Fruit fly (Drosophila melanogaster) whole organism, embryonic: ENCODE results near the gene und.

Experiments used
- BEAF-32 ChIP-seq: fragments of 200-800 bp; sonication (Bioruptor generic); optimal IDR thresholded peaks from 3 replicates; lab custom pipeline; 2017; ENCODE audit warnings: missing biosample characterization, missing genetic modification characterization, mild to moderate bottlenecking, moderate library complexity, missing genetic modification reagents
- CG10147 ChIP-seq: fragments of 200-800 bp; sonication (Bioruptor generic); optimal IDR thresholded peaks from 2 replicates; lab custom pipeline; 2019; ENCODE audit warnings: missing biosample characterization, mild to moderate bottlenecking, missing genetic modification characterization, moderate library complexity
- CG10654 ChIP-seq: fragments of 200-800 bp; sonication (Bioruptor generic); optimal IDR thresholded peaks from 2 replicates; lab custom pipeline; 2016; ENCODE audit warnings: missing biosample characterization, missing genetic modification characterization
- CG10979 ChIP-seq: fragments of 200-800 bp; sonication (Bioruptor generic); optimal IDR thresholded peaks from 2 replicates; lab custom pipeline; 2018; ENCODE audit warnings: missing biosample characterization, mild to moderate bottlenecking, missing genetic modification characterization, moderate library complexity
- CG11456 ChIP-seq: fragments of 200-800 bp; sonication (Bioruptor generic); IDR thresholded peaks from 3 replicates; pipeline ENCODE4 v1.3.6; 2022; ENCODE audit warnings: missing biosample characterization, missing genetic modification characterization
- CG11696 ChIP-seq: fragments of 200-800 bp; sonication (Bioruptor generic); IDR thresholded peaks from 2 replicates; pipeline ENCODE4 v1.3.6; 2022; ENCODE audit warnings: missing biosample characterization, missing genetic modification characterization
- CG14667 ChIP-seq: fragments of 200-800 bp; sonication (Bioruptor generic); IDR thresholded peaks from 2 replicates; pipeline ENCODE4 v1.3.6; 2022; ENCODE audit warnings: missing biosample characterization, missing genetic modification characterization
- CG15073 ChIP-seq: fragments of 200-800 bp; sonication (Bioruptor generic); optimal IDR thresholded peaks from 2 replicates; lab custom pipeline; 2016; ENCODE audit warnings: missing biosample characterization, missing genetic modification characterization
- CG1529 ChIP-seq: fragments of 200-800 bp; sonication (Bioruptor generic); optimal IDR thresholded peaks from 3 replicates; lab custom pipeline; 2018; ENCODE audit warnings: missing biosample characterization, missing genetic modification characterization
- CG17912 ChIP-seq: fragments of 200-800 bp; sonication (Bioruptor generic); optimal IDR thresholded peaks from 2 replicates; lab custom pipeline; 2018; ENCODE audit warnings: missing biosample characterization, mild to moderate bottlenecking, missing genetic modification characterization
- CG18476 ChIP-seq: fragments of 200-800 bp; sonication (Bioruptor generic); optimal IDR thresholded peaks from 2 replicates; lab custom pipeline; 2016; ENCODE audit warnings: missing biosample characterization, mild to moderate bottlenecking, missing genetic modification characterization
- CG2120 ChIP-seq: fragments of 200-800 bp; sonication (Bioruptor generic); optimal IDR thresholded peaks from 3 replicates; lab custom pipeline; 2016; ENCODE audit warnings: missing biosample characterization, missing genetic modification characterization
- CG2129 ChIP-seq: fragments of 200-800 bp; sonication (Bioruptor generic); IDR thresholded peaks from 2 replicates; pipeline ENCODE4 v1.3.6; 2022; ENCODE audit warnings: missing biosample characterization, missing genetic modification characterization; ENCODE audit not compliant: partially characterized antibody
- CG2202 ChIP-seq: fragments of 200-800 bp; sonication (Bioruptor generic); optimal IDR thresholded peaks from 2 replicates; lab custom pipeline; 2018; ENCODE audit warnings: missing biosample characterization, mild to moderate bottlenecking, missing genetic modification characterization
- CG31441 ChIP-seq: fragments of 200-800 bp; sonication (Bioruptor generic); IDR thresholded peaks from 2 replicates; pipeline ENCODE4 v1.3.6; 2022; ENCODE audit warnings: missing biosample characterization, missing genetic modification characterization
- CG3163 ChIP-seq: fragments of 200-800 bp; sonication (Bioruptor generic); optimal IDR thresholded peaks from 3 replicates; lab custom pipeline; 2016; ENCODE audit warnings: missing biosample characterization, missing genetic modification characterization
- CG3407 ChIP-seq: fragments of 200-800 bp; sonication (Bioruptor generic); optimal IDR thresholded peaks from 2 replicates; lab custom pipeline; 2018; ENCODE audit warnings: missing biosample characterization, mild to moderate bottlenecking, missing genetic modification characterization
- CG34422 ChIP-seq: fragments of 200-800 bp; sonication (Bioruptor generic); IDR thresholded peaks from 3 replicates; pipeline ENCODE4 v1.3.6; 2022; ENCODE audit warnings: missing biosample characterization, missing genetic modification characterization
- CG4820 ChIP-seq: fragments of 200-800 bp; sonication (Bioruptor generic); optimal IDR thresholded peaks from 3 replicates; lab custom pipeline; 2016; ENCODE audit warnings: missing biosample characterization, missing genetic modification characterization
- CG6689 ChIP-seq: fragments of 200-800 bp; sonication (Bioruptor generic); IDR thresholded peaks from 2 replicates; pipeline ENCODE4 v1.3.6; 2022; ENCODE audit warnings: missing biosample characterization, missing genetic modification characterization
- CG6765 ChIP-seq: fragments of 200-800 bp; sonication (Bioruptor generic); optimal IDR thresholded peaks from 3 replicates; lab custom pipeline; 2017; ENCODE audit warnings: missing biosample characterization, mild to moderate bottlenecking, missing genetic modification characterization
- CG7839 ChIP-seq: fragments of 200-800 bp; sonication (Bioruptor generic); optimal IDR thresholded peaks from 3 replicates; lab custom pipeline; 2018; ENCODE audit warnings: missing biosample characterization, mild to moderate bottlenecking, missing genetic modification characterization, moderate library complexity
- CG8944 ChIP-seq: fragments of 200-800 bp; sonication (Bioruptor generic); optimal IDR thresholded peaks from 3 replicates; lab custom pipeline; 2016; ENCODE audit warnings: missing biosample characterization, missing genetic modification characterization
- D19A ChIP-seq: fragments of 200-800 bp; optimal IDR thresholded peaks from 3 replicates; lab custom pipeline; 2019; ENCODE audit warnings: missing biosample characterization, mild to moderate bottlenecking, missing genetic modification characterization, moderate library complexity
- Doc2 ChIP-seq: fragments of 200-800 bp; sonication (Bioruptor generic); IDR thresholded peaks from 2 replicates; pipeline ENCODE4 v1.3.6; 2022; ENCODE audit warnings: missing biosample characterization, missing genetic modification characterization
- HHEX ChIP-seq: fragments of 200-800 bp; sonication (Bioruptor generic); optimal IDR thresholded peaks from 3 replicates; lab custom pipeline; 2017; ENCODE audit warnings: missing biosample characterization, mild to moderate bottlenecking, missing genetic modification characterization, missing genetic modification reagents
- Hey ChIP-seq: fragments of 200-800 bp; sonication (Bioruptor generic); optimal IDR thresholded peaks from 3 replicates; lab custom pipeline; 2018; ENCODE audit warnings: missing biosample characterization, mild to moderate bottlenecking, missing genetic modification characterization
- Med ChIP-seq: fragments of 200-800 bp; sonication (Bioruptor generic); peaks from one replicate; lab custom pipeline; 2016; ENCODE audit warnings: missing biosample characterization, missing genetic modification characterization, mild to moderate bottlenecking, inconsistent platforms, moderate library complexity
- Meics ChIP-seq: fragments of 200-800 bp; sonication (Bioruptor generic); optimal IDR thresholded peaks from 2 replicates; lab custom pipeline; 2017; ENCODE audit warnings: missing biosample characterization, mild to moderate bottlenecking, missing genetic modification characterization
- PHDP ChIP-seq: fragments of 200-800 bp; sonication (Bioruptor generic); optimal IDR thresholded peaks from 3 replicates; lab custom pipeline; 2018; ENCODE audit warnings: missing biosample characterization, mild to moderate bottlenecking, missing genetic modification characterization, moderate library complexity
- Rx ChIP-seq: fragments of 200-800 bp; sonication (Bioruptor generic); IDR thresholded peaks from 2 replicates; pipeline ENCODE4 v1.3.6; 2022; ENCODE audit warnings: missing biosample characterization, missing genetic modification characterization
- Stat92E ChIP-seq, 3 experiments: fragments of >200 bp in 2 of 3; fragments of 200-800 bp in 1 of 3; sonication (Bioruptor generic) in 1 of 3; optimal IDR thresholded peaks; 2 replicates each; lab custom pipeline; 2017 to 2019; ENCODE audit warnings: missing biosample characterization in 3 of 3, missing genetic modification characterization in 3 of 3, mild to moderate bottlenecking in 1 of 3, moderate library complexity in 1 of 3
- Xrp1 ChIP-seq: fragments of 200-800 bp; sonication (Bioruptor generic); IDR thresholded peaks from 2 replicates; pipeline ENCODE4 v1.3.6; 2022; ENCODE audit warnings: missing biosample characterization, missing genetic modification characterization
- btn ChIP-seq: fragments of 200-800 bp; sonication (Bioruptor generic); optimal IDR thresholded peaks from 2 replicates; lab custom pipeline; 2016; ENCODE audit warnings: missing biosample characterization, missing genetic modification characterization
- disco-r ChIP-seq: fragments of 200-800 bp; sonication (Bioruptor generic); optimal IDR thresholded peaks from 2 replicates; lab custom pipeline; 2016; ENCODE audit warnings: missing biosample characterization, missing genetic modification characterization
- dpn ChIP-seq, 2 experiments: fragments of 200-800 bp; sonication (Bioruptor generic); optimal IDR thresholded peaks; 3 replicates each; lab custom pipeline; 2016; ENCODE audit warnings: missing biosample characterization in 2 of 2, missing genetic modification characterization in 2 of 2
- dysf ChIP-seq: fragments of 200-800 bp; sonication (Bioruptor generic); IDR thresholded peaks from 3 replicates; pipeline ENCODE4 v1.3.6; 2022; ENCODE audit warnings: missing biosample characterization, missing genetic modification characterization
- ewg ChIP-seq: fragments of 200-800 bp; sonication (Bioruptor generic); optimal IDR thresholded peaks from 3 replicates; lab custom pipeline; 2017; ENCODE audit warnings: mild to moderate bottlenecking, missing biosample characterization, missing genetic modification reagents, missing genetic modification characterization
- gcm2 ChIP-seq: fragments of 200-800 bp; sonication (Bioruptor generic); optimal IDR thresholded peaks from 2 replicates; lab custom pipeline; 2016; ENCODE audit warnings: missing biosample characterization, missing genetic modification characterization
- gfzf ChIP-seq: fragments of 200-800 bp; sonication (Bioruptor generic); optimal IDR thresholded peaks from 2 replicates; lab custom pipeline; 2016; ENCODE audit warnings: missing biosample characterization, mild to moderate bottlenecking, missing genetic modification characterization, moderate library complexity
- gt ChIP-seq: fragments of 200-800 bp; sonication (Bioruptor generic); IDR thresholded peaks from 2 replicates; pipeline ENCODE4 v1.3.6; 2022; ENCODE audit warnings: missing biosample characterization, missing genetic modification characterization
- klu ChIP-seq: fragments of 200-800 bp; sonication (Bioruptor generic); IDR thresholded peaks from 2 replicates; pipeline ENCODE4 v1.3.6; 2022; ENCODE audit warnings: missing biosample characterization, missing genetic modification characterization
- maf-S ChIP-seq: fragments of 200-800 bp; sonication (Bioruptor generic); optimal IDR thresholded peaks from 2 replicates; lab custom pipeline; 2016; ENCODE audit warnings: missing biosample characterization, missing genetic modification characterization
- pfk ChIP-seq: fragments of 200-800 bp; sonication (Bioruptor generic); optimal IDR thresholded peaks from 2 replicates; lab custom pipeline; 2018; ENCODE audit warnings: missing biosample characterization, mild to moderate bottlenecking, missing genetic modification characterization, moderate library complexity
- row ChIP-seq: fragments of 200-800 bp; sonication (Bioruptor generic); IDR thresholded peaks from 3 replicates; pipeline ENCODE4 v1.3.6; 2022; ENCODE audit warnings: missing biosample characterization, missing genetic modification characterization
- slou ChIP-seq: fragments of 200-800 bp; sonication (Bioruptor generic); optimal IDR thresholded peaks from 3 replicates; lab custom pipeline; 2016; ENCODE audit warnings: missing biosample characterization, missing genetic modification characterization
- tin ChIP-seq: fragments of 200-800 bp; sonication (Bioruptor generic); optimal IDR thresholded peaks from 3 replicates; lab custom pipeline; 2016; ENCODE audit warnings: missing biosample characterization, missing genetic modification characterization
- tio ChIP-seq: fragments of 200-800 bp; sonication (Bioruptor generic); optimal IDR thresholded peaks from 2 replicates; lab custom pipeline; 2017; ENCODE audit warnings: missing biosample characterization, missing genetic modification characterization, inconsistent platforms
- tll ChIP-seq, 2 experiments: fragments of 200-800 bp in 1 of 2; fragments of >200 bp in 1 of 2; sonication (Bioruptor generic) in 1 of 2; optimal IDR thresholded peaks; 2 replicates each; lab custom pipeline; 2017 to 2019; ENCODE audit warnings: missing biosample characterization in 2 of 2, missing genetic modification characterization in 2 of 2, mild to moderate bottlenecking in 1 of 2, moderate library complexity in 1 of 2
- trh ChIP-seq: fragments of 200-800 bp; sonication (Bioruptor generic); optimal IDR thresholded peaks from 2 replicates; lab custom pipeline; 2016; ENCODE audit warnings: missing biosample characterization, missing genetic modification characterization
- unpg ChIP-seq: fragments of 200-800 bp; sonication (Bioruptor generic); optimal IDR thresholded peaks from 3 replicates; lab custom pipeline; 2018; ENCODE audit warnings: missing biosample characterization, mild to moderate bottlenecking, missing genetic modification characterization, moderate library complexity

und gene

DNA sequence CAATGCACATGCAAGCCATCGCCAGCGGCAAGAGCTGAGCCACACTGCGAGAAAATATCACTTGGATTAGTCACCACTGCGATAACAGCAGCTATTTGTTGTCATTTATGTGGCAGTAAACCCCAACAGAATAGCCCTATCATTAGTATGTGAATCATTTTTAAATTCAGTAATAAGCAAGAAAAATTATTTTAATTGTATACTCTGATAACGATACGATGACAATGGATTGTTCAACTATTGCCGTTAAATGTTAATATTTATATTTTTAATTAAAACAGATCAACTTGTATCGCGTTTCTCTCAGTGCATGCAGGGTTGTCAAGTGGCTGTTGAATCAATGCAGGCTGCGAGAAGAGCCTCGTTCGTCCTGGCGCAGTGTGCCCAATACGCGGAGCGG, 25.4 kb upstream of the und start (continued):
- TF ChIP-seq Rx, result no peak
- TF ChIP-seq disco-r (GFP tag; lab: Kevin White, UChicago), result no peak
- no peak for TF ChIP-seq Doc2 (GFP tag; lab: Robert Waterston, UW)
- no peak for TF ChIP-seq CG11456
- TF ChIP-seq klu (GFP tag; lab: Robert Waterston, UW), result no peak
- no peak for TF ChIP-seq slou (GFP tag; lab: Kevin White, UChicago)
- TF ChIP-seq trh (GFP tag; lab: Kevin White, UChicago), result no peak
- TF ChIP-seq CG3407 (GFP tag; lab: Kevin White, UChicago), result no peak
- no peak for TF ChIP-seq CG3163 (GFP tag; lab: Kevin White, UChicago)
- TF ChIP-seq dpn (GFP tag; optimal IDR thresholded peaks at IDR 0.05; lab: Kevin White, UChicago), result no peak
- TF ChIP-seq tin, result no peak
- peak; percentile 37 for TF ChIP-seq CG7839
- TF ChIP-seq Meics (GFP tag; lab: Kevin White, UChicago), result peak; percentile 17
- TF ChIP-seq ewg, result no peak
- peak; percentile 11 for TF ChIP-seq CG4820 (GFP tag; lab: Kevin White, UChicago)
- TF ChIP-seq row (GFP tag; lab: Robert Waterston, UW), result peak; percentile 36; the same call in 2 of the 3 replicates
- no peak for TF ChIP-seq CG14667
- no peak for TF ChIP-seq CG11696 (GFP tag; lab: Robert Waterston, UW)
- TF ChIP-seq CG2129 (GFP tag; lab: Robert Waterston, UW), result no peak
- no peak for TF ChIP-seq BEAF-32 (GFP tag; lab: Kevin White, UChicago)
- peak; percentile 18 for TF ChIP-seq tio (GFP tag; lab: Kevin White, UChicago)
- peak; percentile 13 for TF ChIP-seq CG10979 (tag; lab: Kevin White, UChicago)
- TF ChIP-seq CG10654 (GFP tag; lab: Kevin White, UChicago), result no peak
- TF ChIP-seq CG6765 (GFP tag; lab: Kevin White, UChicago), result no peak
- TF ChIP-seq CG15073 (GFP tag; lab: Kevin White, UChicago), result no peak
- peak; percentile 45; the same call in 1 of the 2 replicates for TF ChIP-seq CG31441
- TF ChIP-seq CG6689 (GFP tag; lab: Robert Waterston, UW), result no peak; the same call in 1 of the 2 replicates
- TF ChIP-seq gt (GFP tag; lab: Robert Waterston, UW), result no peak
- TF ChIP-seq tll (GFP tag; optimal IDR thresholded peaks at IDR 0.05; lab: Kevin White, UChicago), result no peak
- no peak for TF ChIP-seq gfzf (GFP tag; lab: Kevin White, UChicago)
- TF ChIP-seq CG10147 (GFP tag; lab: Kevin White, UChicago), result peak; percentile 0
- TF ChIP-seq CG2120 (GFP tag; lab: Kevin White, UChicago), result peak; percentile 2
- no peak for TF ChIP-seq Stat92E (GFP tag; optimal IDR thresholded peaks at IDR 0.05; lab: Kevin White, UChicago)
- no peak for TF ChIP-seq CG1529 (GFP tag; lab: Kevin White, UChicago)
- no peak for TF ChIP-seq CG8944 (GFP tag; lab: Kevin White, UChicago)
- no peak for TF ChIP-seq HHEX (GFP tag; lab: Kevin White, UChicago)
- TF ChIP-seq PHDP (tag; lab: Kevin White, UChicago), result no peak
- TF ChIP-seq CG17912 (GFP tag; lab: Kevin White, UChicago), result no peak
- no peak for TF ChIP-seq Hey
- TF ChIP-seq CG2202 (tag; lab: Kevin White, UChicago), result no peak
- TF ChIP-seq dysf (GFP tag; lab: Robert Waterston, UW), result 0 out of 3 replicates have a peak, but pooled peaks have one; percentile 17
- TF ChIP-seq CG18476 (GFP tag; lab: Kevin White, UChicago), result no peak
- no peak for TF ChIP-seq pfk (GFP tag; lab: Kevin White, UChicago)
- TF ChIP-seq Xrp1, result peak; percentile 7; the same call in 1 of the 2 replicates
- peak; percentile 22 for TF ChIP-seq unpg (GFP tag; lab: Kevin White, UChicago)
- TF ChIP-seq btn (GFP tag; lab: Kevin White, UChicago), result no peak
- no peak for TF ChIP-seq gcm2
- no peak for TF ChIP-seq CG34422
- no peak for TF ChIP-seq D19A (tag; lab: Kevin White, UChicago)
- peak; percentile 13 for TF ChIP-seq Med (GFP tag; lab: Kevin White, UChicago)
- TF ChIP-seq maf-S (GFP tag; lab: Kevin White, UChicago), result no peak
